Worm (Caenorhabditis elegans) whole organism, L1 larva: ENCODE results near the gene R09H10.6.

ENCODE experiments used
- mep-1 ChIP-seq: fragments of 150-350 bp; optimal IDR thresholded peaks from 2 replicates; lab custom pipeline; 2014; ENCODE audit warnings: missing biosample characterization, missing genetic modification characterization
- nhr-20 ChIP-seq: sonication (generic microtip); optimal IDR thresholded peaks from 2 replicates; lab custom pipeline; 2016; ENCODE audit warnings: mild to moderate bottlenecking, missing genetic modification characterization, missing compliant biosample characterization
- unc-30 ChIP-seq: sonication (generic microtip); optimal IDR thresholded peaks from 2 replicates; lab custom pipeline; 2017; ENCODE audit warnings: missing biosample characterization, missing genetic modification characterization

- TF ChIP-seq mep-1 (tag; lab: Kevin White, UChicago), result no peak
- TF ChIP-seq unc-30, result no peak
- no peak for TF ChIP-seq nhr-20 (tag; lab: Kevin White, UChicago)
These were observed 19.3 kb upstream of the R09H10.6 start, which contains the start of gene C43F9.4 for ce11 chrIV:10589072-10589471.
